Worm (Caenorhabditis elegans): ENCODE measurements around the gene srd-39.
A peak's percentile ranks its signal among the peaks of the same experiment; 100 is the strongest.

The srd-39 gene

ce11 chrX:13249102-13249501 is 51.3 kb downstream of the srd-39 start:
- TF ChIP-seq F49E8.2 (tag; optimal IDR thresholded peaks at IDR 0.05; ENCODE audit: borderline replicate concordance) (no peak), T26A8.4 (GFP tag; IDR thresholded peaks at IDR 0.05) (no peak), set-16 (GFP tag; IDR thresholded peaks at IDR 0.05) (no peak), nhr-10 (tag; optimal IDR thresholded peaks at IDR 0.05) (no peak), zfp-2 (tag; optimal IDR thresholded peaks at IDR 0.05) (no peak), jun-1 (tag; optimal IDR thresholded peaks at IDR 0.05) (no peak), ZK546.5 (tag; optimal IDR thresholded peaks at IDR 0.05) (no peak), madf-9 (GFP tag; conservative IDR thresholded peaks at IDR 0.05) (no peak), mep-1 (tag; optimal IDR thresholded peaks at IDR 0.05) (no peak), lin-38 (GFP tag; IDR thresholded peaks at IDR 0.05) (no peak), vab-7 (GFP tag; IDR thresholded peaks at IDR 0.05) (no peak), dmd-8 (GFP tag; IDR thresholded peaks at IDR 0.05) (no peak), nhr-41 (GFP tag; IDR thresholded peaks at IDR 0.05) (no peak), egl-43 (GFP tag; IDR thresholded peaks at IDR 0.05) (no peak), nhr-102 (tag; optimal IDR thresholded peaks at IDR 0.05) (no peak), Y5F2A.4 (GFP tag; optimal IDR thresholded peaks at IDR 0.05) (no peak), nhr-111 (GFP tag; optimal IDR thresholded peaks at IDR 0.05) (no peak), aha-1 (tag) (peak; percentile 23), mxl-3 (GFP tag; optimal IDR thresholded peaks at IDR 0.05) (peak; percentile 15), unc-62 (GFP tag; optimal IDR thresholded peaks at IDR 0.05 in 1 of 2) (peak in 1 of 2 experiments; percentile 97), unc-62 (tag; optimal IDR thresholded peaks at IDR 0.05) (no peak), cey-2 (tag; optimal IDR thresholded peaks at IDR 0.05; ENCODE audit: borderline replicate concordance, insufficient read depth) (no peak), snpc-4 (tag; optimal IDR thresholded peaks at IDR 0.05) (no peak), gei-8 (GFP tag; optimal IDR thresholded peaks at IDR 0.05) (no peak), zfp-3 (GFP tag; conservative IDR thresholded peaks at IDR 0.05) (no peak), nhr-76 (tag; optimal IDR thresholded peaks at IDR 0.05) (no peak)

Measured in whole organism, L4 larva.